Fruit fly (Drosophila melanogaster) whole organism, embryonic: ENCODE measurements around the gene CG3123.
A peak's percentile ranks its signal among the peaks of the same experiment; 100 is the strongest.

Experiments used
- Blimp-1 ChIP-seq: fragments of 200-800 bp; sonication (Bioruptor generic); optimal IDR thresholded peaks from 3 replicates; lab custom pipeline; 2018; ENCODE audit warnings: missing biosample characterization, missing genetic modification characterization, mild to moderate bottlenecking, moderate library complexity, missing genetic modification reagents
- CG10274 ChIP-seq: fragments of 200-800 bp; sonication (Bioruptor generic); optimal IDR thresholded peaks from 3 replicates; lab custom pipeline; 2017; ENCODE audit warnings: missing biosample characterization, mild to moderate bottlenecking, missing genetic modification characterization
- CG10565 ChIP-seq: fragments of 200-800 bp; sonication (Bioruptor generic); optimal IDR thresholded peaks from 3 replicates; lab custom pipeline; 2016; ENCODE audit warnings: missing biosample characterization, mild to moderate bottlenecking, missing genetic modification characterization
- CG11085 ChIP-seq: fragments of 200-800 bp; sonication (Bioruptor generic); IDR thresholded peaks from 2 replicates; pipeline ENCODE4 v1.3.6; 2022; ENCODE audit warnings: missing biosample characterization, missing genetic modification characterization
- CG11093 ChIP-seq: fragments of 200-800 bp; sonication (Bioruptor generic); IDR thresholded peaks from 3 replicates; pipeline ENCODE4 v1.3.6; 2022; ENCODE audit warnings: missing biosample characterization, missing genetic modification characterization
- CG13287 ChIP-seq: fragments of 200-800 bp; sonication (Bioruptor generic); IDR thresholded peaks from 2 replicates; pipeline ENCODE4 v1.3.6; 2022; ENCODE audit warnings: missing biosample characterization, missing genetic modification characterization; ENCODE audit not compliant: partially characterized antibody
- CG14014 ChIP-seq: fragments of 200-800 bp; sonication (Bioruptor generic); IDR thresholded peaks from 2 replicates; pipeline ENCODE4 v1.3.6; 2022; ENCODE audit warnings: missing biosample characterization, missing genetic modification characterization
- CG1529 ChIP-seq: fragments of 200-800 bp; sonication (Bioruptor generic); optimal IDR thresholded peaks from 3 replicates; lab custom pipeline; 2018; ENCODE audit warnings: missing biosample characterization, missing genetic modification characterization
- CG17328 ChIP-seq: fragments of 200-800 bp; sonication (Bioruptor generic); IDR thresholded peaks from 2 replicates; pipeline ENCODE4 v1.3.6; 2022; ENCODE audit warnings: missing biosample characterization, missing genetic modification characterization
- CG17359 ChIP-seq: fragments of 200-800 bp; sonication (Bioruptor generic); optimal IDR thresholded peaks from 3 replicates; lab custom pipeline; 2018; ENCODE audit warnings: missing biosample characterization, mild to moderate bottlenecking, missing genetic modification characterization, moderate library complexity
- CG17361 ChIP-seq: fragments of 200-800 bp; sonication (Bioruptor generic); IDR thresholded peaks from 3 replicates; pipeline ENCODE4 v1.3.6; 2022; ENCODE audit warnings: missing biosample characterization, missing genetic modification characterization
- CG2116 ChIP-seq: fragments of 200-800 bp; sonication (Bioruptor generic); optimal IDR thresholded peaks from 3 replicates; lab custom pipeline; 2018; ENCODE audit warnings: missing biosample characterization, mild to moderate bottlenecking, missing genetic modification characterization
- CG3163 ChIP-seq: fragments of 200-800 bp; sonication (Bioruptor generic); optimal IDR thresholded peaks from 3 replicates; lab custom pipeline; 2016; ENCODE audit warnings: missing biosample characterization, missing genetic modification characterization
- CG33557 ChIP-seq: fragments of 200-800 bp; sonication (Bioruptor generic); optimal IDR thresholded peaks from 2 replicates; lab custom pipeline; 2019; ENCODE audit warnings: missing biosample characterization, mild to moderate bottlenecking, missing genetic modification characterization, moderate library complexity
- CG3407 ChIP-seq: fragments of 200-800 bp; sonication (Bioruptor generic); optimal IDR thresholded peaks from 2 replicates; lab custom pipeline; 2018; ENCODE audit warnings: missing biosample characterization, mild to moderate bottlenecking, missing genetic modification characterization
- CG34224 ChIP-seq: fragments of 200-800 bp; sonication (Bioruptor generic); IDR thresholded peaks from 3 replicates; pipeline ENCODE4 v1.3.6; 2022; ENCODE audit warnings: missing biosample characterization, missing genetic modification characterization; ENCODE audit not compliant: partially characterized antibody
- CG34422 ChIP-seq: fragments of 200-800 bp; sonication (Bioruptor generic); IDR thresholded peaks from 3 replicates; pipeline ENCODE4 v1.3.6; 2022; ENCODE audit warnings: missing biosample characterization, missing genetic modification characterization
- CG3995 ChIP-seq: fragments of 200-800 bp; sonication (Bioruptor generic); optimal IDR thresholded peaks from 3 replicates; lab custom pipeline; 2016; ENCODE audit warnings: missing biosample characterization, missing genetic modification characterization
- CG6791 ChIP-seq: fragments of 200-800 bp; sonication (Bioruptor generic); IDR thresholded peaks from 3 replicates; pipeline ENCODE4 v1.3.6; 2022; ENCODE audit warnings: missing biosample characterization, missing genetic modification characterization; ENCODE audit not compliant: partially characterized antibody
- CG7372 ChIP-seq: fragments of 200-800 bp; sonication (Bioruptor generic); IDR thresholded peaks from 2 replicates; pipeline ENCODE4 v1.3.6; 2022; ENCODE audit warnings: missing biosample characterization, missing genetic modification characterization
- CG7786 ChIP-seq: fragments of 200-800 bp; sonication (Bioruptor generic); optimal IDR thresholded peaks from 2 replicates; lab custom pipeline; 2016; ENCODE audit warnings: missing biosample characterization, missing genetic modification characterization
- CG8765 ChIP-seq: fragments of 200-800 bp; sonication (Bioruptor generic); IDR thresholded peaks from 2 replicates; pipeline ENCODE4 v1.3.6; 2022; ENCODE audit warnings: missing biosample characterization, missing genetic modification characterization
- Dp ChIP-seq: fragments of 200-800 bp; sonication (Bioruptor generic); optimal IDR thresholded peaks from 2 replicates; lab custom pipeline; 2018; ENCODE audit warnings: missing biosample characterization, mild to moderate bottlenecking, missing genetic modification characterization, moderate library complexity
- E2f2 ChIP-seq: fragments of 200-800 bp; sonication (Bioruptor generic); IDR thresholded peaks from 2 replicates; pipeline ENCODE4 v1.3.6; 2022; ENCODE audit warnings: missing biosample characterization, missing genetic modification characterization
- Fer3 ChIP-seq: fragments of 200-800 bp; sonication (Bioruptor generic); optimal IDR thresholded peaks from 2 replicates; lab custom pipeline; 2018; ENCODE audit warnings: missing biosample characterization, mild to moderate bottlenecking, missing genetic modification characterization, moderate library complexity
- HLH54F ChIP-seq: fragments of 200-800 bp; sonication (Bioruptor generic); optimal IDR thresholded peaks from 3 replicates; lab custom pipeline; 2016; ENCODE audit warnings: missing biosample characterization, missing genetic modification characterization
- Mad ChIP-seq: fragments of 200-800 bp; sonication (Bioruptor generic); optimal IDR thresholded peaks from 2 replicates; lab custom pipeline; 2016; ENCODE audit warnings: missing biosample characterization, missing genetic modification characterization
- PHDP ChIP-seq: fragments of 200-800 bp; sonication (Bioruptor generic); optimal IDR thresholded peaks from 3 replicates; lab custom pipeline; 2018; ENCODE audit warnings: missing biosample characterization, mild to moderate bottlenecking, missing genetic modification characterization, moderate library complexity
- Sox102F ChIP-seq: fragments of 200-800 bp; sonication (Bioruptor generic); optimal IDR thresholded peaks from 2 replicates; lab custom pipeline; 2018; ENCODE audit warnings: missing biosample characterization, mild to moderate bottlenecking, missing genetic modification characterization, moderate library complexity
- Spps ChIP-seq: fragments of 200-800 bp; sonication (Bioruptor generic); optimal IDR thresholded peaks from 2 replicates; lab custom pipeline; 2018; ENCODE audit warnings: missing biosample characterization, mild to moderate bottlenecking, missing genetic modification characterization
- Tbp ChIP-seq: fragments of >200 bp; optimal IDR thresholded peaks from 2 replicates; lab custom pipeline; 2018; ENCODE audit warnings: missing biosample characterization, missing genetic modification characterization
- Usf ChIP-seq: fragments of 200-800 bp; sonication (Bioruptor generic); optimal IDR thresholded peaks from 2 replicates; lab custom pipeline; 2017; ENCODE audit warnings: missing genotype, missing biosample characterization, missing genetic modification characterization
- caup ChIP-seq: fragments of 200-800 bp; sonication (Bioruptor generic); optimal IDR thresholded peaks from 3 replicates; lab custom pipeline; 2017; ENCODE audit warnings: missing biosample characterization, mild to moderate bottlenecking, missing genetic modification characterization, moderate library complexity; ENCODE audit not compliant: severe bottlenecking
- chm ChIP-seq: fragments of 200-800 bp; sonication (Bioruptor generic); IDR thresholded peaks from 2 replicates; pipeline ENCODE4 v1.3.6; 2022; ENCODE audit warnings: missing biosample characterization, missing genetic modification characterization
- cwo ChIP-seq: fragments of 200-800 bp; sonication (Bioruptor generic); optimal IDR thresholded peaks from 3 replicates; lab custom pipeline; 2017; ENCODE audit warnings: missing biosample characterization, missing genetic modification characterization, mild to moderate bottlenecking, moderate library complexity, missing genetic modification reagents
- dysf ChIP-seq: fragments of 200-800 bp; sonication (Bioruptor generic); IDR thresholded peaks from 3 replicates; pipeline ENCODE4 v1.3.6; 2022; ENCODE audit warnings: missing biosample characterization, missing genetic modification characterization
- esg ChIP-seq: fragments of 200-800 bp; sonication (Bioruptor generic); conservative IDR thresholded peaks from 2 replicates; pipeline ENCODE4 v1.3.6; 2022; ENCODE audit warnings: missing biosample characterization, missing genetic modification characterization
- fd96Cb ChIP-seq: fragments of 200-800 bp; sonication (Bioruptor generic); optimal IDR thresholded peaks from 2 replicates; lab custom pipeline; 2018; ENCODE audit warnings: missing biosample characterization, mild to moderate bottlenecking, missing genetic modification characterization, moderate library complexity
- gfzf ChIP-seq: fragments of 200-800 bp; sonication (Bioruptor generic); optimal IDR thresholded peaks from 2 replicates; lab custom pipeline; 2016; ENCODE audit warnings: missing biosample characterization, mild to moderate bottlenecking, missing genetic modification characterization, moderate library complexity
- hbn ChIP-seq: fragments of 200-800 bp; sonication (Bioruptor generic); IDR thresholded peaks from 2 replicates; pipeline ENCODE4 v1.3.6; 2022; ENCODE audit warnings: missing biosample characterization, missing genetic modification characterization; ENCODE audit not compliant: partially characterized antibody
- lola ChIP-seq, 3 experiments: fragments of >200 bp in 2 of 3; fragments of 200-800 bp in 1 of 3; sonication (Bioruptor generic) in 1 of 3; optimal IDR thresholded peaks; 2 replicates each; lab custom pipeline; 2017 to 2019; ENCODE audit warnings: missing biosample characterization in 3 of 3, missing genetic modification characterization in 3 of 3, mild to moderate bottlenecking in 1 of 3, moderate library complexity in 1 of 3
- luna ChIP-seq: fragments of 200-800 bp; sonication (Bioruptor generic); optimal IDR thresholded peaks from 2 replicates; lab custom pipeline; 2016; ENCODE audit warnings: missing biosample characterization, missing genetic modification characterization
- nmo ChIP-seq: fragments of 200-800 bp; sonication (Bioruptor generic); optimal IDR thresholded peaks from 2 replicates; lab custom pipeline; 2018; ENCODE audit warnings: missing biosample characterization, mild to moderate bottlenecking, missing genetic modification characterization, moderate library complexity
- ranshi ChIP-seq: fragments of 200-800 bp; sonication (Bioruptor generic); IDR thresholded peaks from 2 replicates; pipeline ENCODE4 v1.3.6; 2022; ENCODE audit warnings: missing biosample characterization, missing genetic modification characterization
- seq ChIP-seq: fragments of 200-800 bp; sonication (Bioruptor generic); IDR thresholded peaks from 2 replicates; pipeline ENCODE4 v1.3.6; 2022; ENCODE audit warnings: missing biosample characterization, missing genetic modification characterization
- sisA ChIP-seq: fragments of 200-800 bp; sonication (Bioruptor generic); IDR thresholded peaks from 2 replicates; pipeline ENCODE4 v1.3.6; 2022; ENCODE audit warnings: missing biosample characterization, missing genetic modification characterization
- sna ChIP-seq: fragments of 200-800 bp; sonication (Bioruptor generic); IDR thresholded peaks from 2 replicates; pipeline ENCODE4 v1.3.6; 2022; ENCODE audit warnings: missing biosample characterization, missing genetic modification characterization; ENCODE audit not compliant: partially characterized antibody
- tup ChIP-seq: fragments of 200-800 bp; sonication (Bioruptor generic); optimal IDR thresholded peaks from 2 replicates; lab custom pipeline; 2016; ENCODE audit warnings: missing biosample characterization, mild to moderate bottlenecking, missing genetic modification characterization, moderate library complexity
- zf30C ChIP-seq: fragments of 200-800 bp; sonication (Bioruptor generic); optimal IDR thresholded peaks from 3 replicates; lab custom pipeline; 2018; ENCODE audit warnings: missing biosample characterization, mild to moderate bottlenecking, missing genetic modification characterization

CG3123 gene

dm6 chr2L:2856960-2857584 is 31.8 kb upstream of the CG3123 start, which contains the start of gene CG2991 (continued):
- TF ChIP-seq CG17359 (tag; lab: Kevin White, UChicago) (peak; percentile 37), CG10274 (no peak), sisA (no peak), caup (GFP tag; lab: Kevin White, UChicago) (peak; percentile 56), CG33557 (GFP tag; lab: Kevin White, UChicago) (no peak), PHDP (peak; percentile 4), HLH54F (GFP tag; lab: Kevin White, UChicago) (peak; percentile 16), CG17328 (GFP tag; lab: Robert Waterston, UW) (no peak), CG7372 (GFP tag; lab: Robert Waterston, UW) (no peak), zf30C (GFP tag; lab: Kevin White, UChicago) (no peak), CG34422 (GFP tag; lab: Robert Waterston, UW) (peak; percentile 36; the same call in 1 of the 3 replicates), dysf (GFP tag; lab: Robert Waterston, UW) (no peak), CG10565 (GFP tag; lab: Kevin White, UChicago) (no peak), Dp (GFP tag; lab: Kevin White, UChicago) (peak; percentile 84), CG3407 (peak; percentile 12), lola (GFP tag; optimal IDR thresholded peaks at IDR 0.05; lab: Kevin White, UChicago) (no peak), CG34224 (GFP tag; lab: Robert Waterston, UW) (peak; percentile 81), CG8765 (GFP tag; lab: Robert Waterston, UW) (no peak), CG11085 (GFP tag; lab: Robert Waterston, UW) (no peak), Sox102F (GFP tag; lab: Kevin White, UChicago) (no peak), Fer3 (tag; lab: Kevin White, UChicago) (peak; percentile 5), esg (GFP tag; lab: Robert Waterston, UW) (no peak), Usf (GFP tag; lab: Kevin White, UChicago) (no peak), CG3163 (no peak), CG13287 (GFP tag; lab: Robert Waterston, UW) (peak; percentile 87), CG7786 (GFP tag; lab: Kevin White, UChicago) (no peak), sna (GFP tag; lab: Robert Waterston, UW) (peak; percentile 87), nmo (GFP tag; lab: Kevin White, UChicago) (peak; percentile 56), Mad (GFP tag; lab: Kevin White, UChicago) (peak; percentile 63), E2f2 (peak; percentile 89), ranshi (GFP tag; lab: Robert Waterston, UW) (no peak), CG6791 (GFP tag; lab: Robert Waterston, UW) (peak; percentile 91), CG14014 (peak; percentile 15; the same call in 1 of the 2 replicates), seq (no peak), CG1529 (GFP tag; lab: Kevin White, UChicago) (no peak), chm (GFP tag; lab: Robert Waterston, UW) (peak; percentile 74), hbn (peak; percentile 81), fd96Cb (tag; lab: Kevin White, UChicago) (no peak), CG2116 (GFP tag; lab: Kevin White, UChicago) (peak; percentile 74), Tbp (GFP tag; lab: Kevin White, UChicago) (no peak), tup (GFP tag; lab: Kevin White, UChicago) (no peak), Spps (tag; lab: Kevin White, UChicago) (no peak), cwo (GFP tag; lab: Kevin White, UChicago) (no peak), gfzf (GFP tag; lab: Kevin White, UChicago) (peak; percentile 92), Blimp-1 (GFP tag; lab: Kevin White, UChicago) (no peak), CG3995 (GFP tag; lab: Kevin White, UChicago) (peak; percentile 58), CG11093 (GFP tag; lab: Robert Waterston, UW) (no peak), CG17361 (GFP tag; lab: Robert Waterston, UW) (no peak), luna (GFP tag; lab: Kevin White, UChicago) (no peak)
